Fruit fly (Drosophila melanogaster): ENCODE measurements around the gene CG6144.

CG6144 gene

dm6 chr2L:10499608-10500007, 11.1 kb downstream of the CG6144 start (continued):
- peak; percentile 8 for TF ChIP-seq NfI (GFP tag; optimal IDR thresholded peaks at IDR 0.05)
- no peak for TF ChIP-seq esg (GFP tag; conservative IDR thresholded peaks at IDR 0.05)
- TF ChIP-seq CG10209 (GFP tag; optimal IDR thresholded peaks at IDR 0.05), result no peak
- no peak for TF ChIP-seq knrl (GFP tag; IDR thresholded peaks at IDR 0.05; ENCODE audit: partially characterized antibody)
- TF ChIP-seq Neu2 (GFP tag; optimal IDR thresholded peaks at IDR 0.05; ENCODE audit: borderline replicate concordance), result no peak
- TF ChIP-seq CG7271 (tag; optimal IDR thresholded peaks at IDR 0.05), result no peak
- TF ChIP-seq YL-1 (GFP tag; optimal IDR thresholded peaks at IDR 0.05), result no peak
- no peak for TF ChIP-seq CG10431 (GFP tag; optimal IDR thresholded peaks at IDR 0.05)
- no peak for TF ChIP-seq pfk (GFP tag; optimal IDR thresholded peaks at IDR 0.05)
- TF ChIP-seq CG8388 (GFP tag; optimal IDR thresholded peaks at IDR 0.05), result no peak
- no peak for TF ChIP-seq Rx (GFP tag; IDR thresholded peaks at IDR 0.05)
- no peak for TF ChIP-seq CG8290 (GFP tag; optimal IDR thresholded peaks at IDR 0.05)
- TF ChIP-seq CG8290 (tag; optimal IDR thresholded peaks at IDR 0.05), result peak in 1 of 2 experiments; percentile 48
- TF ChIP-seq sob (GFP tag; IDR thresholded peaks at IDR 0.05), result no peak; the same call in 1 of the 2 replicates
- no peak for TF ChIP-seq usp (GFP tag; optimal IDR thresholded peaks at IDR 0.05)
- TF ChIP-seq Drgx (GFP tag; IDR thresholded peaks at IDR 0.05), result no peak
- no peak for TF ChIP-seq pum (GFP tag; optimal IDR thresholded peaks at IDR 0.05)
- no peak for TF ChIP-seq lilli (GFP tag; optimal IDR thresholded peaks at IDR 0.05)
- no peak for TF ChIP-seq CG9797 (GFP tag; optimal IDR thresholded peaks at IDR 0.05)
- TF ChIP-seq CG33557 (GFP tag; optimal IDR thresholded peaks at IDR 0.05), result no peak
- TF ChIP-seq Dref (GFP tag; IDR thresholded peaks at IDR 0.05), result no peak
- peak; percentile 2 for TF ChIP-seq CG6813 (GFP tag; optimal IDR thresholded peaks at IDR 0.05)
- no peak for TF ChIP-seq ara (GFP tag; IDR thresholded peaks at IDR 0.05)
- no peak for TF ChIP-seq Atf-2 (GFP tag; optimal IDR thresholded peaks at IDR 0.05)
- TF ChIP-seq CG7786 (GFP tag; optimal IDR thresholded peaks at IDR 0.05), result no peak
- no peak for TF ChIP-seq Abd-B (GFP tag; optimal IDR thresholded peaks at IDR 0.05)
- no peak for TF ChIP-seq sens-2 (GFP tag; IDR thresholded peaks at IDR 0.05)
- TF ChIP-seq Nf-YC (tag; optimal IDR thresholded peaks at IDR 0.05), result no peak
- no peak for TF ChIP-seq sima (GFP tag; optimal IDR thresholded peaks at IDR 0.05)
- TF ChIP-seq CG2875 (GFP tag; optimal IDR thresholded peaks at IDR 0.05), result no peak
- no peak for TF ChIP-seq croc (GFP tag; conservative IDR thresholded peaks at IDR 0.05)
- TF ChIP-seq NC2α (GFP tag; optimal IDR thresholded peaks at IDR 0.05), result no peak
- no peak for TF ChIP-seq CG12744 (GFP tag; optimal IDR thresholded peaks at IDR 0.05)
- 0 out of 2 replicates have a peak, but pooled peaks have one; percentile 27 for TF ChIP-seq CG14441 (GFP tag; IDR thresholded peaks at IDR 0.05)
- TF ChIP-seq yki (optimal IDR thresholded peaks at IDR 0.05), result no peak
- TF ChIP-seq Dip2 (GFP tag; IDR thresholded peaks at IDR 0.05), result no peak
- TF ChIP-seq CG9817 (tag; optimal IDR thresholded peaks at IDR 0.05), result no peak
- TF ChIP-seq Hmx (GFP tag; optimal IDR thresholded peaks at IDR 0.05), result no peak
- no peak for TF ChIP-seq wdn (GFP tag; IDR thresholded peaks at IDR 0.05)
- TF ChIP-seq Ravus (GFP tag; IDR thresholded peaks at IDR 0.05), result no peak
- no peak for TF ChIP-seq ewg (GFP tag; optimal IDR thresholded peaks at IDR 0.05)
- TF ChIP-seq pzg (GFP tag; optimal IDR thresholded peaks at IDR 0.05), result no peak
- TF ChIP-seq CG10147 (GFP tag; optimal IDR thresholded peaks at IDR 0.05), result peak; percentile 13
- TF ChIP-seq tio (GFP tag; optimal IDR thresholded peaks at IDR 0.05), result no peak
- no peak for TF ChIP-seq CG2116 (GFP tag; optimal IDR thresholded peaks at IDR 0.05)
- TF ChIP-seq CG12236 (GFP tag; optimal IDR thresholded peaks at IDR 0.05), result no peak
- TF ChIP-seq TFAM (GFP tag; optimal IDR thresholded peaks at IDR 0.05), result no peak
- TF ChIP-seq CG3407 (GFP tag; optimal IDR thresholded peaks at IDR 0.05), result no peak
- no peak for TF ChIP-seq stc (GFP tag; IDR thresholded peaks at IDR 0.05)
- no peak for TF ChIP-seq aop (GFP tag; IDR thresholded peaks at IDR 0.05)
- no peak for TF ChIP-seq dmrt11E (tag; optimal IDR thresholded peaks at IDR 0.05)
- TF ChIP-seq lab (GFP tag; optimal IDR thresholded peaks at IDR 0.05), result peak; percentile 48
- TF ChIP-seq CG13123 (GFP tag; optimal IDR thresholded peaks at IDR 0.05), result no peak

Measured in whole organism, embryonic.